Fruit fly (Drosophila melanogaster): ENCODE data around the gene eIF5B.
A peak's percentile ranks its signal among the peaks of the same experiment; 100 is the strongest.

eIF5B gene

DNA sequence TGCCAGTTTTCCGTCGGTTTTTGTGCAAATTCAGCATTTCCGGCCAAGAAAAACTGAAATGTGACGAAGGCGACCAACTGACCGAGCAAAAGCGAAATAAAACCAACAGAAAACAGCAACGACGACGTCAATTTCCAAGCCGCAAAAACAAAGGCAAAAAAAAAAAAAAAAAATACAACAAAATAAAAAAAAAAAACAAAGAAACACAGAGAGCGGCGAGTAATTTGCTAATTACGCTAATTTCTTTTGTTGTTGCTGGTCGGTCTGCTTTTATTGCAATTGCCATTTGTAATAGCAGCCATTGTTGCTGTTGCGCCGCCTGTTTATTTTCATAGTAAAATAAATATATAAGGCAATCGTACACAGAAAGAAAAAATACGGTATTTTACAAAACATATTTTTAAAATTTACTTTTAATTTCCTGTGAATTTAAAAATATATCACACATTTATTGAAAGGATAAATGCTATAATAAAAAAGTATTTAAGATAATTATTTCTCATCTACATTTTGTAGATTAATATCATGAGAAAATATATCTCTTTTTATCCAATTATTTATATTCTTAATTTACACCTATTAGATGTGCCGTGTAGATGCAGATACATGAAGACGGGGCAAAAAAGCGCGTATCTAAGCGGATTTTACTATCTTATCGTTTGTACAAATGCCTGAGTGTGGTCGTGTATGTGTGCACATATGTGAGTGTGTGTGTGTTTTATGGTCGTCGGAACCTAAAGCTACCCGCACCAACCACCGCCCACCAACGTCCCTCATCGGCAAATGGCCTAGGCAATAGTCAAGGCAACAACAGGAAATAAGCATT lies 23.7 kb downstream of the eIF5B start (continued):
- TF ChIP-seq Hmr (GFP tag; optimal IDR thresholded peaks at IDR 0.05) (peak; percentile 34), sisA (GFP tag; IDR thresholded peaks at IDR 0.05) (no peak), Abd-B (GFP tag; optimal IDR thresholded peaks at IDR 0.05) (peak; percentile 23), Bteb2 (GFP tag; optimal IDR thresholded peaks at IDR 0.05) (no peak), CG10366 (GFP tag; IDR thresholded peaks at IDR 0.05) (0 out of 2 replicates have a peak, but pooled peaks have one; percentile 10), Sox100B (GFP tag; optimal IDR thresholded peaks at IDR 0.05) (peak; percentile 62), Neu2 (GFP tag; optimal IDR thresholded peaks at IDR 0.05; ENCODE audit: borderline replicate concordance) (no peak), CG10431 (GFP tag; optimal IDR thresholded peaks at IDR 0.05) (no peak), CG31224 (GFP tag; IDR thresholded peaks at IDR 0.05) (no peak), sim (GFP tag; IDR thresholded peaks at IDR 0.05) (no peak), Sin3A (optimal IDR thresholded peaks at IDR 0.05) (no peak), D19B (GFP tag; optimal IDR thresholded peaks at IDR 0.05) (no peak), tin (GFP tag; optimal IDR thresholded peaks at IDR 0.05) (no peak), CG32772 (GFP tag; IDR thresholded peaks at IDR 0.05) (0 out of 2 replicates have a peak, but pooled peaks have one; percentile 19), kay (GFP tag; optimal IDR thresholded peaks at IDR 0.05) (no peak), caup (GFP tag; optimal IDR thresholded peaks at IDR 0.05; ENCODE audit: severe bottlenecking) (peak; percentile 41), run (tag; optimal IDR thresholded peaks at IDR 0.05) (peak; percentile 7), Ssrp (tag; optimal IDR thresholded peaks at IDR 0.05) (peak; percentile 46), gsb-n (tag; optimal IDR thresholded peaks at IDR 0.05) (peak; percentile 19), her (GFP tag; optimal IDR thresholded peaks at IDR 0.05) (no peak), CG12659 (GFP tag; optimal IDR thresholded peaks at IDR 0.05) (peak; percentile 45), bcd (GFP tag; optimal IDR thresholded peaks at IDR 0.05) (peak; percentile 40), CG9876 (GFP tag; optimal IDR thresholded peaks at IDR 0.05) (no peak), gro (GFP tag; optimal IDR thresholded peaks at IDR 0.05) (no peak), CG2129 (GFP tag; IDR thresholded peaks at IDR 0.05; ENCODE audit: partially characterized antibody) (no peak), da (GFP tag; optimal IDR thresholded peaks at IDR 0.05) (no peak), H2.0 (GFP tag; IDR thresholded peaks at IDR 0.05) (no peak), maf-S (GFP tag; optimal IDR thresholded peaks at IDR 0.05) (no peak), CG12299 (tag; optimal IDR thresholded peaks at IDR 0.05) (no peak), Fer3 (tag; optimal IDR thresholded peaks at IDR 0.05) (peak; percentile 52), Hr78 (GFP tag; optimal IDR thresholded peaks at IDR 0.05) (no peak), CG17829 (tag; optimal IDR thresholded peaks at IDR 0.05) (peak; percentile 46), Sox102F (GFP tag; optimal IDR thresholded peaks at IDR 0.05) (peak; percentile 71), CG10267 (tag; optimal IDR thresholded peaks at IDR 0.05) (peak; percentile 23), CG14050 (GFP tag; IDR thresholded peaks at IDR 0.05) (no peak), Scr (GFP tag; IDR thresholded peaks at IDR 0.05; ENCODE audit: partially characterized antibody) (no peak), CG2875 (GFP tag; optimal IDR thresholded peaks at IDR 0.05) (no peak), chm (GFP tag; IDR thresholded peaks at IDR 0.05) (no peak), rib (GFP tag; IDR thresholded peaks at IDR 0.05) (0 out of 2 replicates have a peak, but pooled peaks have one; percentile 20), croc (GFP tag; conservative IDR thresholded peaks at IDR 0.05) (no peak), CG10565 (GFP tag; optimal IDR thresholded peaks at IDR 0.05) (no peak), seq (GFP tag; IDR thresholded peaks at IDR 0.05) (peak; percentile 34; the same call in 1 of the 2 replicates), CG8359 (GFP tag; optimal IDR thresholded peaks at IDR 0.05; ENCODE audit: borderline replicate concordance) (no peak), CG32532 (GFP tag; IDR thresholded peaks at IDR 0.05) (peak; percentile 66; the same call in 1 of the 2 replicates), CG3847 (GFP tag; IDR thresholded peaks at IDR 0.05) (0 out of 2 replicates have a peak, but pooled peaks have one; percentile 47), CG6854 (GFP tag; optimal IDR thresholded peaks at IDR 0.05) (no peak), Camta (GFP tag; optimal IDR thresholded peaks at IDR 0.05) (no peak), CG3838 (GFP tag; optimal IDR thresholded peaks at IDR 0.05) (no peak), dati (GFP tag; IDR thresholded peaks at IDR 0.05) (no peak)
